Fruit fly (Drosophila melanogaster) whole organism, embryonic: Measurements from ENCODE around the gene CG15642.

Source experiments
- Abd-B ChIP-seq: fragments of 200-800 bp; sonication (Bioruptor generic); optimal IDR thresholded peaks from 2 replicates; lab custom pipeline; 2018; ENCODE audit warnings: missing biosample characterization, mild to moderate bottlenecking, missing genetic modification characterization, moderate library complexity
- Adf1 ChIP-seq: fragments of 200-800 bp; sonication (Bioruptor generic); IDR thresholded peaks from 2 replicates; pipeline ENCODE4 v1.3.6; 2022; ENCODE audit warnings: missing biosample characterization, missing genetic modification characterization
- CG10321 ChIP-seq: fragments of 200-800 bp; sonication (Bioruptor generic); IDR thresholded peaks from 2 replicates; pipeline ENCODE4 v1.3.6; 2022; ENCODE audit warnings: missing biosample characterization, missing genetic modification characterization
- CG11723 ChIP-seq: fragments of 200-800 bp; sonication (Bioruptor generic); optimal IDR thresholded peaks from 2 replicates; lab custom pipeline; 2017; ENCODE audit warnings: missing biosample characterization, mild to moderate bottlenecking, missing genetic modification characterization
- CG12659 ChIP-seq: fragments of 200-800 bp; sonication (Bioruptor generic); optimal IDR thresholded peaks from 3 replicates; lab custom pipeline; 2017; ENCODE audit warnings: mild to moderate bottlenecking, missing biosample characterization, missing genetic modification reagents, missing genetic modification characterization
- CG13287 ChIP-seq: fragments of 200-800 bp; sonication (Bioruptor generic); IDR thresholded peaks from 2 replicates; pipeline ENCODE4 v1.3.6; 2022; ENCODE audit warnings: missing biosample characterization, missing genetic modification characterization; ENCODE audit not compliant: partially characterized antibody
- CG15011 ChIP-seq: fragments of 200-800 bp; sonication (Bioruptor generic); optimal IDR thresholded peaks from 3 replicates; lab custom pipeline; 2018; ENCODE audit warnings: missing biosample characterization, mild to moderate bottlenecking, missing genetic modification characterization
- CG16863 ChIP-seq: fragments of 200-800 bp; sonication (Bioruptor generic); optimal IDR thresholded peaks from 3 replicates; lab custom pipeline; 2016; ENCODE audit warnings: missing biosample characterization, missing genetic modification characterization
- CG17829 ChIP-seq: fragments of 200-800 bp; optimal IDR thresholded peaks from 2 replicates; lab custom pipeline; 2019; ENCODE audit warnings: missing biosample characterization, mild to moderate bottlenecking, missing genetic modification characterization, moderate library complexity
- CG1832 ChIP-seq: fragments of 200-800 bp; sonication (Bioruptor generic); optimal IDR thresholded peaks from 2 replicates; lab custom pipeline; 2017; ENCODE audit warnings: missing biosample characterization, mild to moderate bottlenecking, missing genetic modification characterization, inconsistent platforms
- CG2875 ChIP-seq: fragments of 200-800 bp; sonication (Bioruptor generic); optimal IDR thresholded peaks from 2 replicates; lab custom pipeline; 2017; ENCODE audit warnings: missing biosample characterization, mild to moderate bottlenecking, missing genetic modification characterization, missing genetic modification reagents
- CG3163 ChIP-seq: fragments of 200-800 bp; sonication (Bioruptor generic); optimal IDR thresholded peaks from 3 replicates; lab custom pipeline; 2016; ENCODE audit warnings: missing biosample characterization, missing genetic modification characterization
- CG32772 ChIP-seq: fragments of 200-800 bp; sonication (Bioruptor generic); IDR thresholded peaks from 2 replicates; pipeline ENCODE4 v1.3.6; 2022; ENCODE audit warnings: missing biosample characterization, missing genetic modification characterization
- CG3995 ChIP-seq: fragments of 200-800 bp; sonication (Bioruptor generic); optimal IDR thresholded peaks from 3 replicates; lab custom pipeline; 2016; ENCODE audit warnings: missing biosample characterization, missing genetic modification characterization
- CG42726 ChIP-seq: fragments of 200-800 bp; sonication (Bioruptor generic); IDR thresholded peaks from 2 replicates; pipeline ENCODE4 v1.3.6; 2022; ENCODE audit warnings: missing biosample characterization, missing genetic modification characterization; ENCODE audit not compliant: partially characterized antibody
- CG43689 ChIP-seq: fragments of 200-800 bp; sonication (Bioruptor generic); IDR thresholded peaks from 2 replicates; pipeline ENCODE4 v1.3.6; 2022; ENCODE audit warnings: missing biosample characterization, missing genetic modification characterization
- CG4854 ChIP-seq: fragments of 200-800 bp; sonication (Bioruptor generic); optimal IDR thresholded peaks from 2 replicates; lab custom pipeline; 2016; ENCODE audit warnings: missing biosample characterization, missing genetic modification characterization, inconsistent platforms
- CG6272 ChIP-seq: fragments of 200-800 bp; sonication (Bioruptor generic); IDR thresholded peaks from 2 replicates; pipeline ENCODE4 v1.3.6; 2022; ENCODE audit warnings: missing biosample characterization, missing genetic modification characterization
- CG6654 ChIP-seq: fragments of 200-800 bp; sonication (Bioruptor generic); optimal IDR thresholded peaks from 2 replicates; lab custom pipeline; 2017; ENCODE audit warnings: missing biosample characterization, mild to moderate bottlenecking, missing genetic modification characterization
- CG7928 ChIP-seq: fragments of 200-800 bp; sonication (Bioruptor generic); optimal IDR thresholded peaks from 2 replicates; lab custom pipeline; 2017; ENCODE audit warnings: missing biosample characterization, mild to moderate bottlenecking, missing genetic modification characterization
- CG8359 ChIP-seq: fragments of 200-800 bp; sonication (Bioruptor generic); optimal IDR thresholded peaks from 2 replicates; lab custom pipeline; 2017; ENCODE audit warnings: missing biosample characterization, mild to moderate bottlenecking, missing genetic modification characterization, borderline replicate concordance
- CG8924 ChIP-seq: fragments of 200-800 bp; optimal IDR thresholded peaks from 3 replicates; lab custom pipeline; 2019; ENCODE audit warnings: missing biosample characterization, mild to moderate bottlenecking, missing genetic modification characterization, moderate library complexity
- CG9876 ChIP-seq: fragments of 200-800 bp; sonication (Bioruptor generic); optimal IDR thresholded peaks from 2 replicates; lab custom pipeline; 2016; ENCODE audit warnings: missing biosample characterization, missing genetic modification characterization
- E2f2 ChIP-seq: fragments of 200-800 bp; sonication (Bioruptor generic); IDR thresholded peaks from 2 replicates; pipeline ENCODE4 v1.3.6; 2022; ENCODE audit warnings: missing biosample characterization, missing genetic modification characterization
- Fer3 ChIP-seq: fragments of 200-800 bp; sonication (Bioruptor generic); optimal IDR thresholded peaks from 2 replicates; lab custom pipeline; 2018; ENCODE audit warnings: missing biosample characterization, mild to moderate bottlenecking, missing genetic modification characterization, moderate library complexity
- HLHmδ ChIP-seq: fragments of 200-800 bp; sonication (Bioruptor generic); optimal IDR thresholded peaks from 2 replicates; lab custom pipeline; 2018; ENCODE audit warnings: missing biosample characterization, mild to moderate bottlenecking, missing genetic modification characterization, moderate library complexity
- HmgD ChIP-seq: fragments of 200-800 bp; sonication (Bioruptor generic); optimal IDR thresholded peaks from 3 replicates; lab custom pipeline; 2016; ENCODE audit warnings: missing biosample characterization, missing genetic modification characterization
- Kr ChIP-seq: fragments of 200-800 bp; sonication (Bioruptor generic); optimal IDR thresholded peaks from 2 replicates; lab custom pipeline; 2017; ENCODE audit warnings: missing biosample characterization, mild to moderate bottlenecking, missing genetic modification characterization
- Mad ChIP-seq: fragments of 200-800 bp; sonication (Bioruptor generic); optimal IDR thresholded peaks from 2 replicates; lab custom pipeline; 2016; ENCODE audit warnings: missing biosample characterization, missing genetic modification characterization
- Med ChIP-seq: fragments of 200-800 bp; sonication (Bioruptor generic); peaks from one replicate; lab custom pipeline; 2016; ENCODE audit warnings: missing biosample characterization, missing genetic modification characterization, mild to moderate bottlenecking, inconsistent platforms, moderate library complexity
- NK7.1 ChIP-seq: fragments of 200-800 bp; sonication (Bioruptor generic); optimal IDR thresholded peaks from 3 replicates; lab custom pipeline; 2016; ENCODE audit warnings: missing biosample characterization, missing genetic modification characterization
- NfI ChIP-seq: fragments of 200-800 bp; sonication (Bioruptor generic); optimal IDR thresholded peaks from 3 replicates; lab custom pipeline; 2018; ENCODE audit warnings: missing biosample characterization, mild to moderate bottlenecking, missing genetic modification characterization, moderate library complexity
- Oli ChIP-seq: fragments of 200-800 bp; sonication (Bioruptor generic); optimal IDR thresholded peaks from 2 replicates; lab custom pipeline; 2018; ENCODE audit warnings: missing biosample characterization, mild to moderate bottlenecking, missing genetic modification characterization, moderate library complexity
- Opbp ChIP-seq: fragments of 200-800 bp; sonication (Bioruptor generic); IDR thresholded peaks from 3 replicates; pipeline ENCODE4 v1.3.6; 2022; ENCODE audit warnings: missing biosample characterization, missing genetic modification characterization; ENCODE audit not compliant: partially characterized antibody
- Sin3A ChIP-seq: fragments of >200 bp; optimal IDR thresholded peaks from 2 replicates; lab custom pipeline; 2018
- Sox102F ChIP-seq: fragments of 200-800 bp; sonication (Bioruptor generic); optimal IDR thresholded peaks from 2 replicates; lab custom pipeline; 2018; ENCODE audit warnings: missing biosample characterization, mild to moderate bottlenecking, missing genetic modification characterization, moderate library complexity
- Sry-δ ChIP-seq: fragments of 200-800 bp; sonication (Bioruptor generic); optimal IDR thresholded peaks from 2 replicates; lab custom pipeline; 2016; ENCODE audit warnings: missing biosample characterization, missing genetic modification characterization
- Xrp1 ChIP-seq: fragments of 200-800 bp; sonication (Bioruptor generic); IDR thresholded peaks from 2 replicates; pipeline ENCODE4 v1.3.6; 2022; ENCODE audit warnings: missing biosample characterization, missing genetic modification characterization
- br ChIP-seq: fragments of >200 bp; optimal IDR thresholded peaks from 2 replicates; lab custom pipeline; 2017
- dmrt11E ChIP-seq: fragments of 200-800 bp; sonication (Bioruptor generic); optimal IDR thresholded peaks from 3 replicates; lab custom pipeline; 2018; ENCODE audit warnings: missing biosample characterization, mild to moderate bottlenecking, missing genetic modification characterization, moderate library complexity
- ftz-f1 ChIP-seq: fragments of 200-800 bp; sonication (Bioruptor generic); optimal IDR thresholded peaks from 2 replicates; lab custom pipeline; 2016; ENCODE audit warnings: missing biosample characterization, missing genetic modification characterization
- fu2 ChIP-seq: fragments of 200-800 bp; sonication (Bioruptor generic); optimal IDR thresholded peaks from 2 replicates; lab custom pipeline; 2016; ENCODE audit warnings: missing biosample characterization, missing genetic modification characterization
- gsb-n ChIP-seq: fragments of 200-800 bp; sonication (Bioruptor generic); optimal IDR thresholded peaks from 3 replicates; lab custom pipeline; 2018; ENCODE audit warnings: missing biosample characterization, mild to moderate bottlenecking, missing genetic modification characterization
- inv ChIP-seq: fragments of 200-800 bp; sonication (Bioruptor generic); IDR thresholded peaks from 2 replicates; pipeline ENCODE4 v1.3.6; 2022; ENCODE audit warnings: missing biosample characterization, missing genetic modification characterization; ENCODE audit not compliant: partially characterized antibody
- klu ChIP-seq: fragments of 200-800 bp; sonication (Bioruptor generic); IDR thresholded peaks from 2 replicates; pipeline ENCODE4 v1.3.6; 2022; ENCODE audit warnings: missing biosample characterization, missing genetic modification characterization
- lov ChIP-seq, 2 experiments: fragments of 200-800 bp in 1 of 2; fragments of >200 bp in 1 of 2; sonication (Bioruptor generic) in 1 of 2; IDR thresholded peaks in 1 of 2; optimal IDR thresholded peaks in 1 of 2; 2 replicates in 1 of 2; 3 replicates in 1 of 2; pipeline versions ENCODE4 v1.3.6 to Lab custom; 2017 to 2022; ENCODE audit warnings: missing biosample characterization in 1 of 2, missing genetic modification characterization in 1 of 2
- nmo ChIP-seq: fragments of 200-800 bp; sonication (Bioruptor generic); optimal IDR thresholded peaks from 2 replicates; lab custom pipeline; 2018; ENCODE audit warnings: missing biosample characterization, mild to moderate bottlenecking, missing genetic modification characterization, moderate library complexity
- psq ChIP-seq: fragments of 200-800 bp; sonication (Bioruptor generic); optimal IDR thresholded peaks from 2 replicates; lab custom pipeline; 2017; ENCODE audit warnings: missing biosample characterization, missing genetic modification characterization
- row ChIP-seq: fragments of 200-800 bp; sonication (Bioruptor generic); IDR thresholded peaks from 3 replicates; pipeline ENCODE4 v1.3.6; 2022; ENCODE audit warnings: missing biosample characterization, missing genetic modification characterization
- stc ChIP-seq: fragments of 200-800 bp; sonication (Bioruptor generic); IDR thresholded peaks from 2 replicates; pipeline ENCODE4 v1.3.6; 2022; ENCODE audit warnings: missing biosample characterization, missing genetic modification characterization
- sug ChIP-seq: fragments of 200-800 bp; optimal IDR thresholded peaks from 2 replicates; lab custom pipeline; 2019; ENCODE audit warnings: missing biosample characterization, mild to moderate bottlenecking, missing genetic modification characterization, moderate library complexity
- tio ChIP-seq: fragments of 200-800 bp; sonication (Bioruptor generic); optimal IDR thresholded peaks from 2 replicates; lab custom pipeline; 2017; ENCODE audit warnings: missing biosample characterization, missing genetic modification characterization, inconsistent platforms

CG15642 gene

dm6 chrX:15453121-15453520 is 14.4 kb downstream of the CG15642 start, which contains the start of gene CG11655 (continued):
- no peak for TF ChIP-seq E2f2 (GFP tag; lab: Robert Waterston, UW)
- TF ChIP-seq Sry-δ (GFP tag; lab: Kevin White, UChicago): no peak
- no peak for TF ChIP-seq ftz-f1 (GFP tag; lab: Kevin White, UChicago)
- TF ChIP-seq CG11723 (GFP tag; lab: Kevin White, UChicago): no peak
- TF ChIP-seq row: peak; percentile 86
- peak; percentile 24 for TF ChIP-seq sug (tag; lab: Kevin White, UChicago)
- no peak for TF ChIP-seq CG3995 (GFP tag; lab: Kevin White, UChicago)
- no peak for TF ChIP-seq HmgD
- no peak for TF ChIP-seq fu2
- TF ChIP-seq CG8924 (tag; lab: Kevin White, UChicago): peak; percentile 19
- no peak for TF ChIP-seq CG3163 (GFP tag; lab: Kevin White, UChicago)
- no peak for TF ChIP-seq Sin3A
- TF ChIP-seq CG13287 (GFP tag; lab: Robert Waterston, UW): no peak
- no peak for TF ChIP-seq CG43689 (GFP tag; lab: Robert Waterston, UW)
- TF ChIP-seq Xrp1 (GFP tag; lab: Robert Waterston, UW): peak; percentile 66
- TF ChIP-seq Opbp (GFP tag; lab: Robert Waterston, UW): no peak
- TF ChIP-seq CG4854: no peak
- no peak for TF ChIP-seq psq (GFP tag; lab: Kevin White, UChicago)
- peak; percentile 24 for TF ChIP-seq Med
- TF ChIP-seq Fer3 (tag; lab: Kevin White, UChicago): peak; percentile 25
- TF ChIP-seq inv: no peak
- no peak for TF ChIP-seq Adf1 (GFP tag; lab: Robert Waterston, UW)
- no peak for TF ChIP-seq CG9876 (GFP tag; lab: Kevin White, UChicago)
- no peak for TF ChIP-seq CG16863 (GFP tag; lab: Kevin White, UChicago)
- peak; percentile 37 for TF ChIP-seq Oli (tag; lab: Kevin White, UChicago)
- TF ChIP-seq CG42726 (GFP tag; lab: Robert Waterston, UW): no peak
- TF ChIP-seq CG12659: peak; percentile 29
- TF ChIP-seq CG8359 (GFP tag; lab: Kevin White, UChicago): no peak
- no peak for TF ChIP-seq NK7.1 (GFP tag; lab: Kevin White, UChicago)
- TF ChIP-seq CG1832 (GFP tag; lab: Kevin White, UChicago): peak; percentile 82
- TF ChIP-seq CG32772 (GFP tag; lab: Robert Waterston, UW): no peak
- peak; percentile 38 for TF ChIP-seq CG17829 (tag; lab: Kevin White, UChicago)
- no peak for TF ChIP-seq CG6272
- peak; percentile 30 for TF ChIP-seq NfI (GFP tag; lab: Kevin White, UChicago)
- no peak for TF ChIP-seq Kr (GFP tag; lab: Kevin White, UChicago)
- peak; percentile 92 for TF ChIP-seq CG10321 (GFP tag; lab: Robert Waterston, UW)
- no peak for TF ChIP-seq HLHmδ
- TF ChIP-seq stc (GFP tag; lab: Robert Waterston, UW): no peak
- no peak for TF ChIP-seq tio (GFP tag; lab: Kevin White, UChicago)
- no peak for TF ChIP-seq CG7928 (GFP tag; lab: Kevin White, UChicago)
- TF ChIP-seq CG15011 (GFP tag; lab: Kevin White, UChicago): no peak
- TF ChIP-seq CG2875: no peak
- no peak for TF ChIP-seq Mad
- peak; percentile 35 for TF ChIP-seq dmrt11E (tag; lab: Kevin White, UChicago)
- TF ChIP-seq Abd-B (GFP tag; lab: Kevin White, UChicago): peak; percentile 33
- no peak for TF ChIP-seq lov (optimal IDR thresholded peaks at IDR 0.05; lab: Kevin White, UChicago)
- TF ChIP-seq lov (GFP tag; IDR thresholded peaks at IDR 0.05; lab: Robert Waterston, UW): no peak
- TF ChIP-seq Sox102F (GFP tag; lab: Kevin White, UChicago): peak; percentile 17
- TF ChIP-seq gsb-n (tag; lab: Kevin White, UChicago): no peak
- TF ChIP-seq nmo (GFP tag; lab: Kevin White, UChicago): peak; percentile 44
- TF ChIP-seq br: no peak
- no peak for TF ChIP-seq klu (GFP tag; lab: Robert Waterston, UW)
- no peak for TF ChIP-seq CG6654 (GFP tag; lab: Kevin White, UChicago)
